Worm (Caenorhabditis elegans) whole organism, L4/young adult: ENCODE results near the gene srh-67.

Experiments used
- W03F9.2 ChIP-seq: fragments of 150-350 bp; optimal IDR thresholded peaks from 2 replicates; lab custom pipeline; 2014; ENCODE audit warnings: missing biosample characterization, missing genetic modification characterization
- him-1 ChIP-seq: sonication (generic microtip); optimal IDR thresholded peaks from 2 replicates; lab custom pipeline; 2016; ENCODE audit warnings: missing genotype, missing genetic modification reagents, missing genetic modification characterization, missing compliant biosample characterization

DNA sequence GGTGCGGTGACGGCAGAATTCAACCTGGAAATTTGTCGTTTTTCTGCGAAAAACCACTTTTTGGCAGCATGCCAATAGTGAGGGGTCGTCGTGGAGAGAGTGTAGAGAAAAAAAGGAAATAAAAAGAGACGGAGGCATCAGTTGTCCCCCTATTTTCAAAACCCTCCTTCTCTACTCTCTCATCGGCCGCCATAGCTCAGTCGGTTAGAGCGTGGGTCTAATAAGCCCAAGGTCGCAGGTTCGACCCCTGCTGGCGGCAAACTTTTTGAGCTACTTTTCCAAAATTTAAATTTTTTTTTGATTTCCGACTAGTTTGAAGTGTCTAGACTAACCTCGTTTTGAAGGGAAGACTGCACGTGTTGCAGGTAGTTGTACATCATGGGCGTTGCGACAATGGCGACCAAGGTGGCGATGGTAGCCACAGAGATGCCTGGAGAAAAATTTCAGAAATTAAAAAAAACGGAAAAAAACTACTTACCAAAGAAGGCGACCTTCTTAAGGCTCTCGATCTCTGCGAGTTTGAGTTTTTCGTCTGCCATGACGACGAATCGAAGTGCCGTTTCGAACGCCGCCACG lies 14.1 kb upstream of the srh-67 start, which contains the start of gene col-85:
- TF ChIP-seq W03F9.2 (tag; lab: Kevin White, UChicago), result peak; percentile 51
- TF ChIP-seq him-1 (tag; lab: Kevin White, UChicago), result peak; percentile 68
